Worm (Caenorhabditis elegans) whole organism, early embryonic: Measurements from ENCODE around the gene R04B3.2.

Experiments used
- B0310.2 ChIP-seq: sonication (generic microtip); optimal IDR thresholded peaks from 2 replicates; lab custom pipeline; 2016; ENCODE audit warnings: mild to moderate bottlenecking, missing genetic modification characterization, missing compliant biosample characterization
- F13C5.2 ChIP-seq: sonication (generic microtip); optimal IDR thresholded peaks from 2 replicates; lab custom pipeline; 2017; ENCODE audit warnings: mild to moderate bottlenecking, missing genetic modification characterization, inconsistent platforms, missing compliant biosample characterization
- aly-1 ChIP-seq: sonication (generic microtip); optimal IDR thresholded peaks from 2 replicates; lab custom pipeline; 2016; ENCODE audit warnings: missing genetic modification characterization, missing compliant biosample characterization
- ama-1 ChIP-seq: fragments of 150-350 bp; optimal IDR thresholded peaks from 2 replicates; lab custom pipeline; 2014
- ceh-13 ChIP-seq: fragments of 200-800 bp; sonication (Bioruptor generic); optimal IDR thresholded peaks from 2 replicates; lab custom pipeline; 2018; ENCODE audit warnings: mild to moderate bottlenecking, missing genetic modification characterization, missing compliant biosample characterization
- ceh-36 ChIP-seq: sonication (generic microtip); optimal IDR thresholded peaks from 2 replicates; lab custom pipeline; 2016; ENCODE audit warnings: missing genetic modification characterization, inconsistent platforms, missing compliant biosample characterization
- ets-7 ChIP-seq: sonication (generic microtip); optimal IDR thresholded peaks from 2 replicates; lab custom pipeline; 2016; ENCODE audit warnings: missing genotype, missing genetic modification characterization, missing compliant biosample characterization
- flt-1 ChIP-seq: fragments of 200-800 bp; sonication (Bioruptor generic); IDR thresholded peaks from 2 replicates; pipeline ENCODE4 v1.3.6; 2022; ENCODE audit warnings: missing genetic modification characterization, missing compliant biosample characterization
- hmbx-1 ChIP-seq: sonication (generic microtip); optimal IDR thresholded peaks from 2 replicates; lab custom pipeline; 2016; ENCODE audit warnings: mild to moderate bottlenecking, missing genetic modification characterization, missing compliant biosample characterization
- hmg-4 ChIP-seq: fragments of 200-800 bp; sonication (Bioruptor generic); optimal IDR thresholded peaks from 2 replicates; lab custom pipeline; 2018; ENCODE audit warnings: mild to moderate bottlenecking, missing genetic modification characterization, missing compliant biosample characterization
- hnd-1 ChIP-seq: sonication (generic microtip); optimal IDR thresholded peaks from 2 replicates; lab custom pipeline; 2016; ENCODE audit warnings: missing genetic modification characterization, missing compliant biosample characterization
- pes-1 ChIP-seq: fragments of 200-800 bp; sonication (Bioruptor generic); IDR thresholded peaks from 2 replicates; pipeline ENCODE4 v1.3.6; 2022; ENCODE audit warnings: missing genetic modification reagents, missing genetic modification characterization, missing compliant biosample characterization
- scrt-1 ChIP-seq: fragments of 200-800 bp; sonication (Bioruptor generic); IDR thresholded peaks from 2 replicates; pipeline ENCODE4 v1.3.6; 2022; ENCODE audit warnings: missing genetic modification characterization, missing compliant biosample characterization
- sea-1 ChIP-seq: fragments of 200-800 bp; sonication (Bioruptor generic); conservative IDR thresholded peaks from 2 replicates; pipeline ENCODE4 v1.3.6; 2022; ENCODE audit warnings: missing genetic modification characterization, missing compliant biosample characterization
- tbx-11 ChIP-seq: fragments of 200-800 bp; sonication (Bioruptor generic); IDR thresholded peaks from 2 replicates; pipeline ENCODE4 v1.3.6; 2022; ENCODE audit warnings: missing genetic modification characterization, missing compliant biosample characterization
- tbx-37 ChIP-seq: fragments of 200-800 bp; sonication (Bioruptor generic); conservative IDR thresholded peaks from 2 replicates; pipeline ENCODE4 v1.3.6; 2022; ENCODE audit warnings: missing genetic modification reagents, missing genetic modification characterization, missing compliant biosample characterization
- tra-4 ChIP-seq: sonication (generic microtip); optimal IDR thresholded peaks from 2 replicates; lab custom pipeline; 2017; ENCODE audit warnings: missing genetic modification characterization, missing compliant biosample characterization

The R04B3.2 gene

ce11 chrX:2426932-2427331 lies 46.6 kb downstream of the R04B3.2 start:
- TF ChIP-seq tbx-37 (GFP tag; lab: Robert Waterston, UW) (no peak), hmbx-1 (no peak), B0310.2 (no peak), ceh-13 (GFP tag; lab: Kevin White, UChicago) (no peak), ama-1 (lab: Kevin White, UChicago) (no peak)

- TF ChIP-seq sea-1 (GFP tag; lab: Robert Waterston, UW) (no peak), pes-1 (GFP tag; lab: Robert Waterston, UW) (no peak), ceh-36 (tag; lab: Kevin White, UChicago) (no peak), ets-7 (tag; lab: Kevin White, UChicago) (no peak), F13C5.2 (no peak), hnd-1 (tag; lab: Kevin White, UChicago) (no peak), flt-1 (GFP tag; lab: Robert Waterston, UW) (no peak), B0310.2 (no peak), aly-1 (tag; lab: Kevin White, UChicago) (no peak), tbx-11 (GFP tag; lab: Robert Waterston, UW) (no peak), scrt-1 (GFP tag; lab: Robert Waterston, UW) (no peak), ceh-13 (GFP tag; lab: Kevin White, UChicago) (no peak), tra-4 (tag; lab: Kevin White, UChicago) (no peak), hmg-4 (GFP tag; lab: Kevin White, UChicago) (no peak), tbx-37 (GFP tag; lab: Robert Waterston, UW) (no peak), ama-1 (lab: Kevin White, UChicago) (no peak), hmbx-1 (no peak)
These were observed 48.2 kb downstream of the R04B3.2 start for ce11 chrX:2425284-2425683.

- TF ChIP-seq tbx-11 (GFP tag; lab: Robert Waterston, UW) (no peak), B0310.2 (no peak), ceh-13 (GFP tag; lab: Kevin White, UChicago) (no peak), hmbx-1 (no peak), ets-7 (tag; lab: Kevin White, UChicago) (no peak), flt-1 (GFP tag; lab: Robert Waterston, UW) (no peak), hnd-1 (tag; lab: Kevin White, UChicago) (no peak), aly-1 (tag; lab: Kevin White, UChicago) (no peak), sea-1 (GFP tag; lab: Robert Waterston, UW) (no peak), tra-4 (tag; lab: Kevin White, UChicago) (no peak), hmg-4 (GFP tag; lab: Kevin White, UChicago) (no peak), F13C5.2 (no peak)
These were observed 51.4 kb downstream of the R04B3.2 start for ce11 chrX:2422123-2422522.
